Worm (Caenorhabditis elegans): ENCODE data around the gene K08H2.3.

K08H2.3 gene

ce11 chrX:13237102-13237501 lies at the start of gene K08H2.3:
K08H2.3 (plus strand) TSS chrX:13237402.
- no peak for TF ChIP-seq unc-62 (GFP tag; optimal IDR thresholded peaks at IDR 0.05)

ce11 chrX:13189861-13190260 lies 47.3 kb upstream of the K08H2.3 start, which contains the start of gene cwp-5:
cwp-5 (minus strand) TSS chrX:13189961.
- no peak for TF ChIP-seq unc-62 (GFP tag; optimal IDR thresholded peaks at IDR 0.05)

- TF ChIP-seq unc-62 (GFP tag; optimal IDR thresholded peaks at IDR 0.05) = no peak
Measured at ce11 chrX:13190912-13191311, 46.3 kb upstream of the K08H2.3 start, which contains the start of gene gpa-6. gpa-6 (plus strand) TSS chrX:13191212.

- no peak for TF ChIP-seq unc-62 (GFP tag; optimal IDR thresholded peaks at IDR 0.05)
Measured at ce11 chrX:13198134-13198533, 39.1 kb upstream of the K08H2.3 start.

ce11 chrX:13200312-13200711 lies 36.9 kb upstream of the K08H2.3 start:
- TF ChIP-seq unc-62 (GFP tag; optimal IDR thresholded peaks at IDR 0.05) = no peak

ce11 chrX:13201401-13201800 lies 35.8 kb upstream of the K08H2.3 start, which contains the start of gene unc-9:
unc-9 (plus strand) TSS chrX:13201770.
- no peak for TF ChIP-seq unc-62 (GFP tag; optimal IDR thresholded peaks at IDR 0.05)

- no peak for TF ChIP-seq unc-62 (GFP tag; optimal IDR thresholded peaks at IDR 0.05)
Measured at ce11 chrX:13202312-13202711, 34.9 kb upstream of the K08H2.3 start.

- no peak for TF ChIP-seq unc-62 (GFP tag; optimal IDR thresholded peaks at IDR 0.05)
Measured at ce11 chrX:13206011-13206410, 31.2 kb upstream of the K08H2.3 start.

- no peak for TF ChIP-seq unc-62 (GFP tag; optimal IDR thresholded peaks at IDR 0.05)
Measured at ce11 chrX:13206911-13207310, 30.3 kb upstream of the K08H2.3 start.

- TF ChIP-seq unc-62 (GFP tag; optimal IDR thresholded peaks at IDR 0.05) = no peak
Measured at ce11 chrX:13209026-13209425, 28.2 kb upstream of the K08H2.3 start.

- no peak for TF ChIP-seq unc-62 (GFP tag; optimal IDR thresholded peaks at IDR 0.05)
Measured at ce11 chrX:13210478-13210877, 26.7 kb upstream of the K08H2.3 start.

ce11 chrX:13212528-13212927 lies 24.7 kb upstream of the K08H2.3 start:
- no peak for TF ChIP-seq unc-62 (GFP tag; optimal IDR thresholded peaks at IDR 0.05)

- TF ChIP-seq unc-62 (GFP tag; optimal IDR thresholded peaks at IDR 0.05) = no peak
Measured at ce11 chrX:13216802-13217201, 20.4 kb upstream of the K08H2.3 start, which contains the start of gene R12H7.4. R12H7.4 (plus strand) TSS chrX:13217102.

- no peak for TF ChIP-seq unc-62 (GFP tag; optimal IDR thresholded peaks at IDR 0.05)
Measured at ce11 chrX:13217940-13218339, 19.3 kb upstream of the K08H2.3 start.

- TF ChIP-seq unc-62 (GFP tag; optimal IDR thresholded peaks at IDR 0.05) = no peak
Measured at ce11 chrX:13220609-13221008, 16.6 kb upstream of the K08H2.3 start.

- no peak for TF ChIP-seq unc-62 (GFP tag; optimal IDR thresholded peaks at IDR 0.05)
Measured at ce11 chrX:13221357-13221756, 15.8 kb upstream of the K08H2.3 start, which contains the start of gene asp-4. asp-4 (minus strand) TSS chrX:13221462.

ce11 chrX:13223437-13223836 lies 13.8 kb upstream of the K08H2.3 start, which contains the start of gene skr-20:
skr-20 (minus strand) TSS chrX:13223537.
- no peak for TF ChIP-seq unc-62 (GFP tag; optimal IDR thresholded peaks at IDR 0.05)

ce11 chrX:13224608-13225007 lies 12.6 kb upstream of the K08H2.3 start, which contains the start of gene skr-19:
skr-19 (minus strand) TSS chrX:13224708.
- TF ChIP-seq unc-62 (GFP tag; optimal IDR thresholded peaks at IDR 0.05) = no peak
